Worm (Caenorhabditis elegans) whole organism, L1 larva: ENCODE measurements around the gene mrp-8.

Source experiments
- C04F5.9 ChIP-seq: sonication (generic microtip); optimal IDR thresholded peaks from 2 replicates; lab custom pipeline; 2016; ENCODE audit warnings: missing genetic modification characterization, missing compliant biosample characterization
- F16B12.6 ChIP-seq: fragments of 150-350 bp; optimal IDR thresholded peaks from 2 replicates; lab custom pipeline; 2014; ENCODE audit warnings: missing biosample characterization, missing genetic modification characterization
- aly-2 ChIP-seq: fragments of 150-350 bp; optimal IDR thresholded peaks from 2 replicates; lab custom pipeline; 2014; ENCODE audit warnings: missing biosample characterization, missing genetic modification characterization
- ama-1 ChIP-seq: fragments of 150-350 bp; optimal IDR thresholded peaks from 2 replicates; lab custom pipeline; 2014
- blmp-1 ChIP-seq: fragments of 150-350 bp; optimal IDR thresholded peaks from 2 replicates; lab custom pipeline; 2014; ENCODE audit warnings: missing biosample characterization, missing genetic modification characterization
- ceh-63 ChIP-seq: fragments of 200-800 bp; sonication (Bioruptor generic); optimal IDR thresholded peaks from 2 replicates; lab custom pipeline; 2018; ENCODE audit warnings: mild to moderate bottlenecking, missing genetic modification characterization, missing compliant biosample characterization
- ceh-8 ChIP-seq: fragments of 200-800 bp; sonication (Bioruptor generic); optimal IDR thresholded peaks from 2 replicates; lab custom pipeline; 2018; ENCODE audit warnings: mild to moderate bottlenecking, missing genetic modification characterization, moderate library complexity, missing compliant biosample characterization
- ceh-82 ChIP-seq, 3 experiments: fragments of 150-350 bp in 1 of 3; sonication (generic microtip) in 2 of 3; optimal IDR thresholded peaks; 2 replicates each; lab custom pipeline; 2014 to 2017; ENCODE audit warnings: missing biosample characterization in 3 of 3, missing genetic modification characterization in 3 of 3
- ceh-90 ChIP-seq: sonication (generic microtip); optimal IDR thresholded peaks from 2 replicates; lab custom pipeline; 2016; ENCODE audit warnings: missing genetic modification characterization, missing compliant biosample characterization
- ces-1 ChIP-seq: fragments of 150-350 bp; optimal IDR thresholded peaks from 2 replicates; lab custom pipeline; 2014; ENCODE audit warnings: missing biosample characterization, missing genetic modification reagents, missing genetic modification characterization
- dpl-1 ChIP-seq, 3 experiments: fragments of 150-350 bp in 2 of 3; sonication (generic microtip) in 1 of 3; optimal IDR thresholded peaks; 2 replicates each; lab custom pipeline; 2014 to 2017; ENCODE audit warnings: missing biosample characterization in 3 of 3, missing genetic modification characterization in 3 of 3, missing genetic modification reagents in 3 of 3
- egl-27 ChIP-seq, 2 experiments: fragments of 150-350 bp in 1 of 2; sonication (generic microtip); optimal IDR thresholded peaks; 3 replicates each; lab custom pipeline; 2017 to 2018; ENCODE audit warnings: missing biosample characterization in 2 of 2, missing genetic modification characterization in 2 of 2, missing genetic modification reagents in 2 of 2
- elt-3 ChIP-seq, 6 experiments: fragments of 150-350 bp in 1 of 6; sonication (generic microtip); optimal IDR thresholded peaks; 2 replicates each; lab custom pipeline; 2017 to 2018; ENCODE audit warnings: missing biosample characterization in 6 of 6, missing genetic modification characterization in 6 of 6, inconsistent platforms in 1 of 6
- ets-5 ChIP-seq: fragments of 200-800 bp; sonication (Bioruptor generic); IDR thresholded peaks from 2 replicates; pipeline ENCODE4 v1.3.6; 2022; ENCODE audit warnings: missing genetic modification characterization, missing compliant biosample characterization
- fkh-4 ChIP-seq: sonication (generic microtip); optimal IDR thresholded peaks from 2 replicates; lab custom pipeline; 2016; ENCODE audit warnings: missing compliant biosample characterization, missing genetic modification characterization, borderline replicate concordance
- fkh-8 ChIP-seq: sonication (generic microtip); optimal IDR thresholded peaks from 2 replicates; lab custom pipeline; 2016; ENCODE audit warnings: mild to moderate bottlenecking, missing genetic modification characterization, missing compliant biosample characterization
- fos-1 ChIP-seq: fragments of 150-350 bp; optimal IDR thresholded peaks from 2 replicates; lab custom pipeline; 2014; ENCODE audit warnings: missing biosample characterization, missing genetic modification characterization
- hlh-17 ChIP-seq: fragments of 200-800 bp; sonication (Bioruptor generic); optimal IDR thresholded peaks from 2 replicates; lab custom pipeline; 2018; ENCODE audit warnings: missing genetic modification characterization, mild to moderate bottlenecking, missing compliant biosample characterization, moderate library complexity, borderline replicate concordance
- hlh-4 ChIP-seq: sonication (generic microtip); optimal IDR thresholded peaks from 2 replicates; lab custom pipeline; 2016; ENCODE audit warnings: mild to moderate bottlenecking, missing genetic modification characterization, missing compliant biosample characterization
- hpl-2 ChIP-seq: fragments of 150-350 bp; optimal IDR thresholded peaks from 2 replicates; lab custom pipeline; 2014; ENCODE audit warnings: missing biosample characterization, missing genetic modification reagents, missing genetic modification characterization
- irx-1 ChIP-seq: sonication (generic microtip); optimal IDR thresholded peaks from 2 replicates; lab custom pipeline; 2016; ENCODE audit warnings: missing genetic modification characterization, missing compliant biosample characterization
- isw-1 ChIP-seq: fragments of 200-800 bp; sonication (Bioruptor generic); IDR thresholded peaks from 2 replicates; pipeline ENCODE4 v1.3.6; 2022; ENCODE audit warnings: missing genetic modification characterization, missing compliant biosample characterization
- jun-1 ChIP-seq: fragments of 150-350 bp; optimal IDR thresholded peaks from 2 replicates; lab custom pipeline; 2014; ENCODE audit warnings: missing biosample characterization, missing genetic modification reagents, missing genetic modification characterization
- lin-14 ChIP-seq: fragments of 200-800 bp; sonication (Bioruptor generic); optimal IDR thresholded peaks from 2 replicates; lab custom pipeline; 2018; ENCODE audit warnings: mild to moderate bottlenecking, missing genetic modification characterization, moderate library complexity, missing compliant biosample characterization
- lin-15B ChIP-seq: fragments of 150-350 bp; sonication (generic microtip); optimal IDR thresholded peaks from 3 replicates; lab custom pipeline; 2014; ENCODE audit warnings: missing biosample characterization, missing genetic modification characterization
- lir-3 ChIP-seq: sonication (generic microtip); optimal IDR thresholded peaks from 2 replicates; lab custom pipeline; 2016; ENCODE audit warnings: mild to moderate bottlenecking, missing genetic modification characterization, moderate library complexity, missing compliant biosample characterization; ENCODE audit not compliant: poor library complexity
- lsy-2 ChIP-seq, 2 experiments: fragments of 150-350 bp; optimal IDR thresholded peaks; 2 replicates each; lab custom pipeline; 2014; ENCODE audit warnings: missing biosample characterization in 2 of 2, missing genetic modification characterization in 2 of 2
- mab-9 ChIP-seq: fragments of 200-800 bp; sonication (Bioruptor generic); IDR thresholded peaks from 2 replicates; pipeline ENCODE4 v1.3.6; 2022; ENCODE audit warnings: missing genetic modification reagents, missing genetic modification characterization, missing compliant biosample characterization
- mef-2 ChIP-seq: fragments of 150-350 bp; optimal IDR thresholded peaks from 2 replicates; lab custom pipeline; 2014; ENCODE audit warnings: missing biosample characterization, missing genetic modification characterization
- nhr-12 ChIP-seq: sonication (generic microtip); optimal IDR thresholded peaks from 2 replicates; lab custom pipeline; 2017; ENCODE audit warnings: missing biosample characterization, missing genetic modification characterization
- nhr-19 ChIP-seq: fragments of 200-800 bp; sonication (Bioruptor generic); conservative IDR thresholded peaks from 2 replicates; pipeline ENCODE4 v1.3.6; 2022; ENCODE audit warnings: missing genetic modification characterization, missing compliant biosample characterization
- nhr-47 ChIP-seq: sonication (generic microtip); optimal IDR thresholded peaks from 2 replicates; lab custom pipeline; 2016; ENCODE audit warnings: mild to moderate bottlenecking, missing genetic modification characterization, moderate library complexity, missing compliant biosample characterization
- nhr-71 ChIP-seq: sonication (generic microtip); optimal IDR thresholded peaks from 2 replicates; lab custom pipeline; 2016; ENCODE audit warnings: mild to moderate bottlenecking, missing genetic modification characterization, moderate library complexity, missing compliant biosample characterization
- nhr-76 ChIP-seq: sonication (generic microtip); optimal IDR thresholded peaks from 2 replicates; lab custom pipeline; 2017; ENCODE audit warnings: missing biosample characterization, missing genetic modification characterization
- nhr-84 ChIP-seq: sonication (generic microtip); optimal IDR thresholded peaks from 2 replicates; lab custom pipeline; 2017; ENCODE audit warnings: missing biosample characterization, missing genetic modification characterization
- nhr-90 ChIP-seq: sonication (generic microtip); optimal IDR thresholded peaks from 2 replicates; lab custom pipeline; 2016; ENCODE audit warnings: mild to moderate bottlenecking, missing genetic modification characterization, missing compliant biosample characterization; ENCODE audit not compliant: poor library complexity
- pag-3 ChIP-seq: sonication (generic microtip); optimal IDR thresholded peaks from 2 replicates; lab custom pipeline; 2017; ENCODE audit warnings: missing genetic modification characterization, mild to moderate bottlenecking, missing compliant biosample characterization, antibody characterized with exemption, borderline replicate concordance; ENCODE audit not compliant: insufficient read depth
- pax-3 ChIP-seq: fragments of 200-800 bp; sonication (Bioruptor generic); optimal IDR thresholded peaks from 2 replicates; lab custom pipeline; 2018; ENCODE audit warnings: mild to moderate bottlenecking, missing genetic modification characterization, moderate library complexity, missing compliant biosample characterization
- skn-1 ChIP-seq: fragments of 150-350 bp; optimal IDR thresholded peaks from 2 replicates; lab custom pipeline; 2014; ENCODE audit warnings: missing biosample characterization, missing genetic modification characterization
- snpc-4 ChIP-seq: fragments of 150-350 bp; optimal IDR thresholded peaks from 2 replicates; lab custom pipeline; 2014; ENCODE audit warnings: missing biosample characterization, missing genetic modification characterization
- snu-23 ChIP-seq: sonication (generic microtip); optimal IDR thresholded peaks from 2 replicates; lab custom pipeline; 2016; ENCODE audit warnings: missing genetic modification characterization, missing compliant biosample characterization
- sox-4 ChIP-seq: sonication (generic microtip); optimal IDR thresholded peaks from 2 replicates; lab custom pipeline; 2016; ENCODE audit warnings: missing genetic modification characterization, missing compliant biosample characterization
- swsn-7 ChIP-seq: sonication (generic microtip); optimal IDR thresholded peaks from 2 replicates; lab custom pipeline; 2016; ENCODE audit warnings: missing genetic modification characterization, missing compliant biosample characterization
- tbx-2 ChIP-seq: sonication (generic microtip); optimal IDR thresholded peaks from 2 replicates; lab custom pipeline; 2016; ENCODE audit warnings: missing genetic modification characterization, missing compliant biosample characterization
- tlp-1 ChIP-seq: fragments of 150-350 bp; optimal IDR thresholded peaks from 2 replicates; lab custom pipeline; 2014; ENCODE audit warnings: missing biosample characterization, missing genetic modification characterization
- unc-130 ChIP-seq: fragments of 150-350 bp; optimal IDR thresholded peaks from 2 replicates; lab custom pipeline; 2017; ENCODE audit warnings: missing biosample characterization, missing genetic modification characterization, inconsistent platforms
- unc-30 ChIP-seq: sonication (generic microtip); optimal IDR thresholded peaks from 2 replicates; lab custom pipeline; 2017; ENCODE audit warnings: missing biosample characterization, missing genetic modification characterization
- unc-86 ChIP-seq: sonication (generic microtip); optimal IDR thresholded peaks from 2 replicates; lab custom pipeline; 2016; ENCODE audit warnings: missing genetic modification characterization, missing compliant biosample characterization
- unc-98 ChIP-seq: fragments of 200-800 bp; sonication (Bioruptor generic); IDR thresholded peaks from 2 replicates; pipeline ENCODE4 v1.3.6; 2022; ENCODE audit warnings: missing genetic modification characterization, missing compliant biosample characterization
- vab-15 ChIP-seq: sonication (generic microtip); optimal IDR thresholded peaks from 2 replicates; lab custom pipeline; 2017; ENCODE audit warnings: missing genotype, mild to moderate bottlenecking, missing genetic modification characterization, missing compliant biosample characterization
- zag-1 ChIP-seq: fragments of 150-350 bp; optimal IDR thresholded peaks from 2 replicates; lab custom pipeline; 2014; ENCODE audit warnings: missing biosample characterization, missing genetic modification characterization
- zip-4 ChIP-seq: fragments of 200-800 bp; sonication (Bioruptor generic); optimal IDR thresholded peaks from 2 replicates; lab custom pipeline; 2018; ENCODE audit warnings: mild to moderate bottlenecking, missing genetic modification characterization, moderate library complexity, missing compliant biosample characterization

mrp-8 gene

ce11 chrIII:12303084-12303483 lies at the start of gene mrp-8:
TSS of gene mrp-8 (minus strand) at chrIII:12303184.
- TF ChIP-seq zip-4 (GFP tag; lab: Kevin White, UChicago) (no peak), mab-9 (no peak), pax-3 (tag; lab: Kevin White, UChicago) (no peak), fos-1 (tag; lab: Kevin White, UChicago) (no peak), sox-4 (no peak), snu-23 (GFP tag; lab: Kevin White, UChicago) (no peak), ceh-8 (no peak), lsy-2 (tag; optimal IDR thresholded peaks at IDR 0.05; lab: Kevin White, UChicago) (no peak), isw-1 (GFP tag; lab: Robert Waterston, UW) (no peak), ces-1 (GFP tag; lab: Kevin White, UChicago) (no peak), swsn-7 (no peak), lin-15B (no peak), nhr-76 (no peak)

DNA sequence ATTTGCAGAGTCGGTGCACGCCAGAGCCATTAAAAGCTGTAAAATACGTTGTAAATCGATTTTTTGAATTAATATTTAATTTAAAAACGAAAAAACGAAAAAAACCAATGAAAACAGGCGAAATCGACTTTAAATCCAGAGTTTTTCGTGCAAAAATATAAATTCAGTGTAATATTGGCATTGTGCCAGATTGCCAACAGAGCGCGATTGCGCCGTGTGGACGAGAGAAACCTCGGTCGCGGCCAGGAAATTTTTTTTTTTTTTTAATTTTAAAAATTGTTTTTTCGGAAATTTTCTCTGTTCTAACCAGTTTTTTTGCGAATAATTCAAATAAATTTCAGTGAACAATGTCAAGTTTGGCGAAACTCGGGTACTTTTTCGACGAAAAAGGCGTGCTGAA lies 48.3 kb upstream of the mrp-8 start, which contains the start of the genes pph-4.1 and Y75B8A.31:
Gene pph-4.1 (minus strand): TSS at position 36 of the 400 bp plus-strand sequence.
Gene Y75B8A.31 (plus strand): TSS at position 342 of the 400 bp plus-strand sequence.
- TF ChIP-seq elt-3 (tag; optimal IDR thresholded peaks at IDR 0.05; lab: Kevin White, UChicago) = peak in 1 of 6 experiments; percentile 72
- no peak for TF ChIP-seq ama-1 (lab: Kevin White, UChicago)
- TF ChIP-seq isw-1 (GFP tag; lab: Robert Waterston, UW) = peak; percentile 78
- no peak for TF ChIP-seq ceh-63
- peak; percentile 85 for TF ChIP-seq nhr-19 (GFP tag; lab: Robert Waterston, UW)
- no peak for TF ChIP-seq pag-3 (tag; lab: Kevin White, UChicago)
- peak; percentile 88 for TF ChIP-seq irx-1
- no peak for TF ChIP-seq lin-14
- peak; percentile 74 for TF ChIP-seq mab-9
- TF ChIP-seq nhr-47 = peak; percentile 91
- peak; percentile 51 for TF ChIP-seq jun-1 (tag; lab: Kevin White, UChicago)
- TF ChIP-seq nhr-84 (tag; lab: Kevin White, UChicago) = no peak
- TF ChIP-seq ceh-90 (tag; lab: Kevin White, UChicago) = peak; percentile 92
- TF ChIP-seq snpc-4 (tag; lab: Kevin White, UChicago) = peak; percentile 59
- peak; percentile 84 for TF ChIP-seq swsn-7
- TF ChIP-seq unc-98 = peak; percentile 85
- no peak for TF ChIP-seq ets-5 (GFP tag; lab: Robert Waterston, UW)
- TF ChIP-seq aly-2 (tag; lab: Kevin White, UChicago) = no peak
- peak; percentile 64 for TF ChIP-seq F16B12.6 (tag; lab: Kevin White, UChicago)
- no peak for TF ChIP-seq hlh-17
- TF ChIP-seq nhr-90 (tag; lab: Kevin White, UChicago) = peak; percentile 93
- peak; percentile 73 for TF ChIP-seq C04F5.9 (tag; lab: Kevin White, UChicago)
- TF ChIP-seq nhr-71 (tag; lab: Kevin White, UChicago) = peak; percentile 95
- no peak for TF ChIP-seq mef-2 (tag; lab: Kevin White, UChicago)
- TF ChIP-seq fkh-4 (tag; lab: Kevin White, UChicago) = peak; percentile 83
- peak; percentile 89 for TF ChIP-seq skn-1 (tag; lab: Kevin White, UChicago)
- TF ChIP-seq unc-130 (tag; lab: Kevin White, UChicago) = peak; percentile 91
- TF ChIP-seq fkh-8 (tag; lab: Kevin White, UChicago) = peak; percentile 90
- no peak for TF ChIP-seq zag-1 (tag; lab: Kevin White, UChicago)
- TF ChIP-seq lir-3 = no peak
- TF ChIP-seq blmp-1 (tag; lab: Kevin White, UChicago) = peak; percentile 73
- no peak for TF ChIP-seq nhr-12 (tag; lab: Kevin White, UChicago)
- peak; percentile 44 for TF ChIP-seq vab-15 (tag; lab: Kevin White, UChicago)
- TF ChIP-seq tbx-2 (tag; lab: Kevin White, UChicago) = peak; percentile 92
- peak; percentile 78 for TF ChIP-seq unc-86 (tag; lab: Kevin White, UChicago)
- no peak for TF ChIP-seq hlh-4 (tag; lab: Kevin White, UChicago)
- TF ChIP-seq dpl-1 (GFP tag; optimal IDR thresholded peaks at IDR 0.05; lab: Kevin White, UChicago) = peak; percentile 73 to 83 (median 75)
- no peak for TF ChIP-seq tlp-1 (tag; lab: Kevin White, UChicago)
- peak; percentile 21 for TF ChIP-seq hpl-2
- no peak for TF ChIP-seq unc-30 (tag; lab: Kevin White, UChicago)
- TF ChIP-seq egl-27 (tag; optimal IDR thresholded peaks at IDR 0.05; lab: Kevin White, UChicago) = no peak
- peak; percentile 80 to 89 (median 88) for TF ChIP-seq ceh-82 (tag; optimal IDR thresholded peaks at IDR 0.05; lab: Kevin White, UChicago)
